Fruit fly (Drosophila melanogaster): ENCODE data around the gene CG1738.

CG1738 gene

DNA sequence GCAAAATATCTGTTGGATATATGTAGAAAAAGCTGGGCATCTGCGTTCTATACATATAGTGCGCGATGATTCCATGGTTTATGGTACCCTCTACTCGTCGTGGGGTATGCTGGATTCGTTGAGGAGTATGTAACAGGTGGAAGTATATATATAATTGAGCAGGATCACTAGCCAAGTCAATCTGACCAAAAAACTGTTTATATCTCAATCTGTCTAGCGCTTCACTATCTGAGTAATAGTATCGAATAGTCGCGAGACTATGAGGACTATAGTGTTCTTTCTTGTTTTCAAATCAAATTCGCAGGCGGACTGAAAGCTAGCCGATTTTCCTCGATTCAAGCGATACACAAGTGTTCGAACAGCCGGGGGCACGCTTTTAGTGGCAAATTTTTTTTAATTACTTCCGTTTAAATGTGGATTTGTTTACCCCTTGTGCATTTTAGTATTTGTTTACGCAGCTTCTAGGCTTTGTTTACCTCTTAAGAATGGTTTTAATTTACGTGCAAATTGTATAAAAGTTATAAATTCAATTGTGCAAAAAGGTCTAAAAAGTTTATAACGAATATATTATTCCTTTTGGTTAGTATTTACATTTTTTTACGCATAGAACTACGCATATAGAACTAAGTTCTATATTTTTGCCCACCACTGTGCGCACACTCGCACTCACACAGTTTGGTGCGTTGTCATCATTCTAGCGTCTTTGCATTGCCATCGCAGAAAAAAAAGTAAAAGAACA lies 41.9 kb downstream of the CG1738 start:
- TF ChIP-seq sage (GFP tag; optimal IDR thresholded peaks at IDR 0.05): no peak
- TF ChIP-seq jim (GFP tag; optimal IDR thresholded peaks at IDR 0.05): no peak
- peak; percentile 20 for TF ChIP-seq Sp1 (GFP tag; optimal IDR thresholded peaks at IDR 0.05)
- no peak for TF ChIP-seq Hr78 (GFP tag; optimal IDR thresholded peaks at IDR 0.05)
- TF ChIP-seq Abd-B (GFP tag; optimal IDR thresholded peaks at IDR 0.05): no peak
- TF ChIP-seq tai (GFP tag; optimal IDR thresholded peaks at IDR 0.05): peak; percentile 16
- peak; percentile 28 for TF ChIP-seq OdsH (GFP tag; optimal IDR thresholded peaks at IDR 0.05)
- no peak for TF ChIP-seq woc (GFP tag; optimal IDR thresholded peaks at IDR 0.05)
- no peak for TF ChIP-seq Mio (GFP tag; optimal IDR thresholded peaks at IDR 0.05)
- no peak for TF ChIP-seq lola (GFP tag; optimal IDR thresholded peaks at IDR 0.05)
- no peak for TF ChIP-seq Jra (GFP tag; optimal IDR thresholded peaks at IDR 0.05)
- no peak for TF ChIP-seq CG32264 (GFP tag; optimal IDR thresholded peaks at IDR 0.05)
- TF ChIP-seq dmrt93B (GFP tag; optimal IDR thresholded peaks at IDR 0.05): no peak
- TF ChIP-seq foxo (GFP tag; optimal IDR thresholded peaks at IDR 0.05): peak in 1 of 2 experiments; percentile 59
- TF ChIP-seq Myc (optimal IDR thresholded peaks at IDR 0.05): no peak
- peak; percentile 38 for TF ChIP-seq fru (GFP tag; optimal IDR thresholded peaks at IDR 0.05)
- no peak for TF ChIP-seq pan (optimal IDR thresholded peaks at IDR 0.05)
- TF ChIP-seq usp (GFP tag; optimal IDR thresholded peaks at IDR 0.05): no peak
- TF ChIP-seq rgr (GFP tag; optimal IDR thresholded peaks at IDR 0.05): peak; percentile 52
- TF ChIP-seq Hr83 (GFP tag; optimal IDR thresholded peaks at IDR 0.05; ENCODE audit: poor library complexity, severe bottlenecking): no peak
- TF ChIP-seq HLH106 (tag; optimal IDR thresholded peaks at IDR 0.05): peak; percentile 27
- TF ChIP-seq N (GFP tag; optimal IDR thresholded peaks at IDR 0.05): no peak
- no peak for TF ChIP-seq CG9705 (GFP tag; optimal IDR thresholded peaks at IDR 0.05)
- no peak for TF ChIP-seq Dif (GFP tag; optimal IDR thresholded peaks at IDR 0.05; ENCODE audit: partially characterized antibody)
- peak; percentile 35 for TF ChIP-seq br (GFP tag; optimal IDR thresholded peaks at IDR 0.05)
- peak; percentile 45 for TF ChIP-seq h (GFP tag; optimal IDR thresholded peaks at IDR 0.05)
- TF ChIP-seq Dfd (GFP tag; optimal IDR thresholded peaks at IDR 0.05): no peak
- TF ChIP-seq brk (GFP tag; optimal IDR thresholded peaks at IDR 0.05): no peak
- TF ChIP-seq psq (GFP tag; optimal IDR thresholded peaks at IDR 0.05): peak; percentile 25
- TF ChIP-seq GATAd (GFP tag; optimal IDR thresholded peaks at IDR 0.05): no peak
- TF ChIP-seq dsf (GFP tag; optimal IDR thresholded peaks at IDR 0.05; ENCODE audit: borderline replicate concordance): no peak
- TF ChIP-seq dl (GFP tag; optimal IDR thresholded peaks at IDR 0.05; ENCODE audit: insufficient read depth in 1 of 2, partially characterized antibody in 2 of 2): no peak
- no peak for TF ChIP-seq Vsx2 (GFP tag; optimal IDR thresholded peaks at IDR 0.05; ENCODE audit: partially characterized antibody)
- no peak for TF ChIP-seq CrebA (GFP tag; optimal IDR thresholded peaks at IDR 0.05; ENCODE audit: borderline replicate concordance)
- TF ChIP-seq ey (GFP tag; optimal IDR thresholded peaks at IDR 0.05): peak; percentile 57
- TF ChIP-seq Rel (GFP tag; optimal IDR thresholded peaks at IDR 0.05): no peak
- no peak for TF ChIP-seq Rel (tag; optimal IDR thresholded peaks at IDR 0.05)
- peak; percentile 68 for TF ChIP-seq sv (GFP tag; optimal IDR thresholded peaks at IDR 0.05)
- peak; percentile 17 for TF ChIP-seq Hnf4 (GFP tag; optimal IDR thresholded peaks at IDR 0.05)

DNA sequence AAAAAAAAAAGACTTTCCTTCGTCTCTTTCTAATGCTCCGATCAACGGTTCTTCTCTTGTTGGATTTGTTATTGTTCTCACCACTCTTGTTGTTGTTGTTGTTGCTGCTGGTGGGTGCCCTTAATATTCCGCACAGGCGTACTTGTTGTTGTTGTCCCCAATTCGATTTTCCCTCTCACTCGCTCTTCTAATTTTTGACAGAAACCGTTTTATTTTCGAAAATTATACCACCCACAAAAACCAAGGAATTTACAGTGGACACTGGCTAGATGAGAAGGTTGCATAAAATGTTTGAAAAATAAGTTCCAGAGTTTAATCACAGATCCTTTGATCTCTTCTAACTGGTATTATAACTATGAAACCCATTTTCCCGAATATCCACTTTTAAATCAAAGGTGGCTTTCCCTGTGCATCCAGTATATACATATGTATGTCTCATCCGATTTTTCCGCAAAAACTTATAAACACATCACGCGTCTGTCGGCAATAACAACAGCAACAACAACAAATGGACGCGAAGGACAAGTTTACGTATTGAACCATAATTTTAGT lies 42.6 kb downstream of the CG1738 start:
- TF ChIP-seq sage (GFP tag; optimal IDR thresholded peaks at IDR 0.05) (no peak), jim (GFP tag; optimal IDR thresholded peaks at IDR 0.05) (no peak)
